Worm (Caenorhabditis elegans): ENCODE data around the gene Y75B12B.10.

DNA sequence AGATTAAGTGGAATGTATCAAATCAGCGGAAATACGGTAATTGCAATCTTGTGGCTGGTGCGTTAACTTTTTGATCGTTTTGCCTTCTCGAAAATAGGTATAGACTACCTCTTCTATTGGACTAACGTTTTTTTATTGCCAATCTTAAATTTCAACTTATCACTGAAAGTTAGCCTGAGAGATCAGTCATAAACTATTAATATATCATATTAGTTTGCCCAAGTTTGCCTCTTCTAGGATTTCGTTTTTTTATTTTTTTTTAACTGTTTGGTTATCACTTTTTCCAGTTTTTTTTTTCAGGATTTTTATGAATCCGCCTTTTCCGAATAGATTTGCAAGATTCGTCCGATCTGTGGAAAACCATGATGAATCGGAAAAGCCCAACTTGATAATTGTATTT lies 44.6 kb downstream of the Y75B12B.10 start, which contains the start of gene kin-30:
- TF ChIP-seq klf-2 (GFP tag; conservative IDR thresholded peaks at IDR 0.05) (no peak), T22C8.4 (GFP tag; IDR thresholded peaks at IDR 0.05) (no peak), flt-1 (GFP tag; IDR thresholded peaks at IDR 0.05) (no peak), ztf-29 (GFP tag; IDR thresholded peaks at IDR 0.05) (no peak), ztf-23 (GFP tag; IDR thresholded peaks at IDR 0.05) (no peak), ref-1 (GFP tag; conservative IDR thresholded peaks at IDR 0.05) (no peak), med-1 (GFP tag; optimal IDR thresholded peaks at IDR 0.05; ENCODE audit: insufficient read depth) (no peak), tab-1 (GFP tag; IDR thresholded peaks at IDR 0.05) (no peak)
